Fruit fly (Drosophila melanogaster) whole organism, prepupa: Measurements from ENCODE around the gene Nedd8.

Experiments used
- CG10631 ChIP-seq: fragments of 200-800 bp; sonication (Bioruptor generic); optimal IDR thresholded peaks from 2 replicates; lab custom pipeline; 2016; ENCODE audit warnings: missing biosample characterization, missing genetic modification characterization
- CG10669 ChIP-seq: fragments of 200-800 bp; sonication (Bioruptor generic); optimal IDR thresholded peaks from 3 replicates; lab custom pipeline; 2018; ENCODE audit warnings: missing biosample characterization, mild to moderate bottlenecking, missing genetic modification characterization, moderate library complexity
- CG11294 ChIP-seq: fragments of 200-800 bp; sonication (Bioruptor generic); IDR thresholded peaks from 2 replicates; pipeline ENCODE4 v1.3.6; 2022; ENCODE audit warnings: missing biosample characterization, missing genetic modification characterization
- CG11902 ChIP-seq: fragments of 200-800 bp; sonication (Bioruptor generic); optimal IDR thresholded peaks from 3 replicates; lab custom pipeline; 2016; ENCODE audit warnings: missing biosample characterization, missing genetic modification characterization
- CG15336 ChIP-seq: fragments of 200-800 bp; sonication (Bioruptor generic); IDR thresholded peaks from 2 replicates; pipeline ENCODE4 v1.3.6; 2022; ENCODE audit warnings: missing biosample characterization, missing genetic modification characterization
- CG1621 ChIP-seq: fragments of 200-800 bp; sonication (Bioruptor generic); optimal IDR thresholded peaks from 3 replicates; lab custom pipeline; 2018; ENCODE audit warnings: missing biosample characterization, mild to moderate bottlenecking, missing genetic modification characterization
- CG31627 ChIP-seq: fragments of 200-800 bp; sonication (Bioruptor generic); optimal IDR thresholded peaks from 3 replicates; lab custom pipeline; 2016; ENCODE audit warnings: missing biosample characterization, missing genetic modification characterization
- CG32006 ChIP-seq: fragments of 200-800 bp; sonication (Bioruptor generic); optimal IDR thresholded peaks from 3 replicates; lab custom pipeline; 2017; ENCODE audit warnings: missing biosample characterization, mild to moderate bottlenecking, missing genetic modification characterization
- CG4318 ChIP-seq: fragments of 200-800 bp; sonication (Bioruptor generic); optimal IDR thresholded peaks from 3 replicates; lab custom pipeline; 2017; ENCODE audit warnings: missing biosample characterization, mild to moderate bottlenecking, missing genetic modification characterization
- CG6163 ChIP-seq: fragments of 200-800 bp; sonication (Bioruptor generic); IDR thresholded peaks from 3 replicates; pipeline ENCODE4 v1.3.6; 2022; ENCODE audit warnings: missing biosample characterization, missing genetic modification characterization
- CG6792 ChIP-seq: fragments of 200-800 bp; sonication (Bioruptor generic); optimal IDR thresholded peaks from 3 replicates; lab custom pipeline; 2016; ENCODE audit warnings: missing biosample characterization, missing genetic modification characterization
- CG6808 ChIP-seq: fragments of 200-800 bp; sonication (Bioruptor generic); optimal IDR thresholded peaks from 3 replicates; lab custom pipeline; 2017; ENCODE audit warnings: missing biosample characterization, missing genetic modification characterization, mild to moderate bottlenecking, moderate library complexity, missing genetic modification reagents
- CG7368 ChIP-seq: fragments of 200-800 bp; sonication (Bioruptor generic); optimal IDR thresholded peaks from 3 replicates; lab custom pipeline; 2016; ENCODE audit warnings: missing biosample characterization, missing genetic modification characterization
- CG8119 ChIP-seq: fragments of 200-800 bp; sonication (Bioruptor generic); IDR thresholded peaks from 3 replicates; pipeline ENCODE4 v1.3.6; 2022; ENCODE audit warnings: missing biosample characterization, missing genetic modification characterization
- CG9139 ChIP-seq: fragments of 200-800 bp; sonication (Bioruptor generic); optimal IDR thresholded peaks from 3 replicates; lab custom pipeline; 2017; ENCODE audit warnings: missing biosample characterization, mild to moderate bottlenecking, missing genetic modification characterization
- Eip78C ChIP-seq: fragments of 200-800 bp; sonication (Bioruptor generic); peaks from one replicate; lab custom pipeline; 2016; ENCODE audit warnings: missing biosample characterization, missing genetic modification characterization
- Eip93F ChIP-seq: fragments of 200-800 bp; sonication (Bioruptor generic); optimal IDR thresholded peaks from 2 replicates; lab custom pipeline; 2016; ENCODE audit warnings: missing biosample characterization, mild to moderate bottlenecking, missing genetic modification characterization
- Ets21C ChIP-seq: fragments of 200-800 bp; sonication (Bioruptor generic); optimal IDR thresholded peaks from 3 replicates; lab custom pipeline; 2016; ENCODE audit warnings: missing biosample characterization, missing genetic modification characterization
- Ets96B ChIP-seq: fragments of 200-800 bp; optimal IDR thresholded peaks from 2 replicates; lab custom pipeline; 2019; ENCODE audit warnings: missing biosample characterization, mild to moderate bottlenecking, missing genetic modification characterization, moderate library complexity
- Hr39 ChIP-seq: fragments of 200-800 bp; sonication (Bioruptor generic); optimal IDR thresholded peaks from 2 replicates; lab custom pipeline; 2016; ENCODE audit warnings: missing biosample characterization, missing genetic modification characterization
- Hr4 ChIP-seq: fragments of 200-800 bp; sonication (Bioruptor generic); optimal IDR thresholded peaks from 3 replicates; lab custom pipeline; 2016; ENCODE audit warnings: missing biosample characterization, missing genetic modification characterization
- OdsH ChIP-seq: fragments of 200-800 bp; sonication (Bioruptor generic); optimal IDR thresholded peaks from 3 replicates; lab custom pipeline; 2016; ENCODE audit warnings: missing biosample characterization, missing genetic modification characterization
- Smox ChIP-seq: fragments of 200-800 bp; sonication (Bioruptor generic); optimal IDR thresholded peaks from 3 replicates; lab custom pipeline; 2016; ENCODE audit warnings: missing biosample characterization, missing genetic modification characterization
- Sox102F ChIP-seq: fragments of 200-800 bp; sonication (Bioruptor generic); optimal IDR thresholded peaks from 2 replicates; lab custom pipeline; 2016; ENCODE audit warnings: missing biosample characterization, mild to moderate bottlenecking, missing genetic modification characterization
- Sox14 ChIP-seq: fragments of 200-800 bp; sonication (Bioruptor generic); optimal IDR thresholded peaks from 3 replicates; lab custom pipeline; 2016; ENCODE audit warnings: missing biosample characterization, missing genetic modification characterization
- Sox15 ChIP-seq: fragments of 200-800 bp; sonication (Bioruptor generic); optimal IDR thresholded peaks from 3 replicates; lab custom pipeline; 2016; ENCODE audit warnings: missing biosample characterization, missing genetic modification characterization
- achi ChIP-seq: fragments of 200-800 bp; sonication (Bioruptor generic); optimal IDR thresholded peaks from 3 replicates; lab custom pipeline; 2016; ENCODE audit warnings: missing biosample characterization, missing genetic modification characterization
- acj6 ChIP-seq: fragments of 200-800 bp; sonication (Bioruptor generic); optimal IDR thresholded peaks from 3 replicates; lab custom pipeline; 2016; ENCODE audit warnings: missing biosample characterization, missing genetic modification characterization
- cyc ChIP-seq: fragments of 200-800 bp; sonication (Bioruptor generic); optimal IDR thresholded peaks from 3 replicates; lab custom pipeline; 2016; ENCODE audit warnings: missing biosample characterization, missing genetic modification characterization
- eg ChIP-seq: fragments of 200-800 bp; sonication (Bioruptor generic); IDR thresholded peaks from 3 replicates; pipeline ENCODE4 v1.3.6; 2022; ENCODE audit warnings: missing biosample characterization, missing genetic modification characterization
- esn ChIP-seq: fragments of 200-800 bp; sonication (Bioruptor generic); optimal IDR thresholded peaks from 2 replicates; lab custom pipeline; 2016; ENCODE audit warnings: missing biosample characterization, mild to moderate bottlenecking, missing genetic modification characterization, moderate library complexity
- fd59A ChIP-seq: fragments of 200-800 bp; sonication (Bioruptor generic); optimal IDR thresholded peaks from 2 replicates; lab custom pipeline; 2017; ENCODE audit warnings: missing biosample characterization, mild to moderate bottlenecking, missing genetic modification characterization, missing genetic modification reagents
- fd85E ChIP-seq: fragments of 200-800 bp; sonication (Bioruptor generic); optimal IDR thresholded peaks from 3 replicates; lab custom pipeline; 2016; ENCODE audit warnings: missing biosample characterization, missing genetic modification characterization
- fkh ChIP-seq: fragments of 200-800 bp; sonication (Bioruptor generic); optimal IDR thresholded peaks from 3 replicates; lab custom pipeline; 2017; ENCODE audit warnings: missing biosample characterization, mild to moderate bottlenecking, missing genetic modification characterization, moderate library complexity
- lz ChIP-seq: fragments of 200-800 bp; sonication (Bioruptor generic); optimal IDR thresholded peaks from 3 replicates; lab custom pipeline; 2016; ENCODE audit warnings: missing biosample characterization, missing genetic modification characterization
- spab ChIP-seq: fragments of 200-800 bp; sonication (Bioruptor generic); optimal IDR thresholded peaks from 2 replicates; lab custom pipeline; 2017; ENCODE audit warnings: missing biosample characterization, mild to moderate bottlenecking, missing genetic modification characterization, missing genetic modification reagents
- topi ChIP-seq: fragments of 200-800 bp; sonication (Bioruptor generic); optimal IDR thresholded peaks from 3 replicates; lab custom pipeline; 2016; ENCODE audit warnings: missing biosample characterization, missing genetic modification characterization
- vri ChIP-seq: fragments of 200-800 bp; sonication (Bioruptor generic); optimal IDR thresholded peaks from 3 replicates; lab custom pipeline; 2016; ENCODE audit warnings: missing biosample characterization, mild to moderate bottlenecking, missing genetic modification characterization

Nedd8 gene

DNA sequence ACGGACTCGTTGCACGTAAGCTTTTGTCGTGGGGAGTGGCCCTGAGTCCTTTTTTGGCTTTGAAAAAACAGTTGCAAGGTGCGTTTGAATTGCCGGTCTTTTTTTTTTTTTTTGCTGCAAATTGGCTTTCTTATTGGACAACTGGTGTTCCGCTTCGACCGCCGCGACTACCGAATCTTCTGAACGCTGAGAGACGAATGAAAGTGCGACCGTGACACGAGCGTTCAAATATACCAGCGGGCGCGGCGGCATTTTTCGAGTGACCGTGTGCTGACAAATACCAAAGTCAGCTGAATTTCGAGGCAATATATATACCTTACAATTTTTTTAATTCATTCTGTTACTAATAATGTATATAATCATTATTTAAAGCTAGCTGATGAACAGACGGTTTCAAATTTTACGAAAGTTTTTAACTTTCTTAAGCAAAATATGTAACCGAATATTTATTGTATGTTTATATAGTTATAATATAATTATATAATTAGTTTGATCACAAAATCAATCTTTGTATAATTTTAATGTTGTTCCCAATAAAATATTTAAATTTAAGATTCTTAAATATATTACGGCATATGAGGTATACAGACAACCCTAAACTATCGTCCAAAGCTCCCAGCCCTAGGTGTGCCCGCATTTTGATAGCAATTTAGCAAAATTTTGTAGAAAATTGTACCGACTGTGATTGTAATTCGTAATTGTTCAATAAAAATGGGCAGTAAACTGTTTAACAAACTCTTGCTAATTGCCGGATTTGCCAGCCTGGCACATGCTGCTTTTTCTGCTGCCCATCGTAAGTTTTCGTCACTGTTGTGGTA lies 35.6 kb upstream of the Nedd8 start, which contains the start of the genes Swip-1 and EMC5 (continued):
- TF ChIP-seq achi (GFP tag; lab: Kevin White, UChicago) (peak; percentile 20), Sox102F (peak; percentile 38), CG4318 (peak; percentile 33), CG1621 (tag; lab: Kevin White, UChicago) (no peak), CG10669 (GFP tag; lab: Kevin White, UChicago) (peak; percentile 9), fkh (GFP tag; lab: Kevin White, UChicago) (no peak), fd59A (GFP tag; lab: Kevin White, UChicago) (no peak), Sox15 (no peak), esn (peak; percentile 61), Ets96B (tag; lab: Kevin White, UChicago) (peak; percentile 46), Sox14 (GFP tag; lab: Kevin White, UChicago) (peak; percentile 10), Smox (GFP tag; lab: Kevin White, UChicago) (no peak), vri (peak; percentile 27)

DNA sequence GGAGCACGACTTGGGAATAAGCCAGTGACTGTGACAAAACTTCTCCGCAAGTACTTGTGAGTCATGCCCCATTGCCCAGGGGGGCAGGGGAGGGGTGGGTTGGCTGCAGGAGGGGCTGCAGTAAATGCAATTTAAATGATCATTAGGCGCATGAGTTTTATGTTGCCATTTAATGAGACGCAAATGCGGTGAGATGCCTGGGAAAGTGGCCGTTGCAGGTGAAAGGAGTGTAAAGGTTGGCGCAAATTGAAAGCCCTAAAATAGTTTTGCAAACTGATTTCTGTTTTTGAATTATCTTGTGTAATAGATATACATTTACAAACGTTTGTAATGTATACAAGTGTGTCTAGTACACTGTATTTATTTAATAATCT lies 34.5 kb upstream of the Nedd8 start:
- TF ChIP-seq CG6163 (GFP tag; lab: Robert Waterston, UW) (no peak), CG11902 (GFP tag; lab: Kevin White, UChicago) (no peak), CG10631 (GFP tag; lab: Kevin White, UChicago) (no peak), CG9139 (no peak), Eip78C (GFP tag; lab: Kevin White, UChicago) (no peak), CG15336 (GFP tag; lab: Robert Waterston, UW) (no peak), Sox15 (no peak), eg (GFP tag; lab: Robert Waterston, UW) (no peak), CG10669 (GFP tag; lab: Kevin White, UChicago) (no peak), CG11294 (GFP tag; lab: Robert Waterston, UW) (no peak), fkh (GFP tag; lab: Kevin White, UChicago) (no peak), CG7368 (GFP tag; lab: Kevin White, UChicago) (no peak), cyc (GFP tag; lab: Kevin White, UChicago) (no peak)

DNA sequence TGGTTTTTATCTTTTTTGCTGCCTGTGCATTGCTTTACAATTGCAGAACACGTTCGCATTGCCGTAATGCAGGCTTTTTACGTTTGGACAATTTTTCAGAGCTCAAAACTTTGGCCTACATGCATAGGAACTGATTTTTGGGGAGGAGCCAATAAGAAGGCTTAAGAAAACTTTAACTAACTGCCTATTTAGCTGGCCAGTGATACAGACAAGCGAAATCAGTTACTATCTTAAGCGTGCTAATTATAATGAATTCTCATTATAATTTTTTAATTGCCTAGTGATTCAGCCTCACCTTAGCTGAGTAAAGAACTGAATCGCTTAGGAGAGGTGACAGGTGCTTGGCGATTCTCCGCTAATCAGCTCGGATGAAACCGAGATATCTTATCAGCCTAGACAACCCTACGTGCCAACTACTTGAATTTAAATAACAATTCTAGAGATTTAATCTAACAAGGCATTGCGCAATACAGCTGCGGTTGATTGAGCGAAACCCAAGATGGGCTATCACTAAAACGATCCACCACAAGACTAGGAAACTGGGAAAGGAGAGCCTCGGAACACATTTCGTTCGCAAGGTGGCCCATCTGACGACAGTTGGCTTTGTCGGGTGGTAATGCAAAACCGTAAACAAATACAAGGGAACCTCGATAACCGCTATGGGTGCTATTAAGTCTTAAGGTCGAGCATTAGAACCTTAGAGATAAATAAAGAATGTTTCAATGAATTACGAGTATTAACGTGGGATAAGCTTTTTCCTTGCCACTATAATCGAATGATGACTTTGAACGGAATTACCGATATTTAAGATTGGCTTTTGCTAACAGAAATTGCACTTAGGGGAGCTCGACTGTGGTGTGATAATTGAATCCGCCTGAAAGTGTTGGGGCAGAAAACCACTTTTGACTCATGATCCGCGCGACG lies 33.8 kb upstream of the Nedd8 start:
- TF ChIP-seq cyc (GFP tag; lab: Kevin White, UChicago) (peak; percentile 11), acj6 (GFP tag; lab: Kevin White, UChicago) (peak; percentile 3), fd85E (GFP tag; lab: Kevin White, UChicago) (no peak), Eip78C (GFP tag; lab: Kevin White, UChicago) (peak; percentile 67), Eip93F (GFP tag; lab: Kevin White, UChicago) (no peak), Hr4 (GFP tag; lab: Kevin White, UChicago) (peak; percentile 35), topi (peak; percentile 5), eg (GFP tag; lab: Robert Waterston, UW) (no peak), CG6792 (GFP tag; lab: Kevin White, UChicago) (peak; percentile 1), CG11294 (GFP tag; lab: Robert Waterston, UW) (no peak), CG15336 (GFP tag; lab: Robert Waterston, UW) (0 out of 2 replicates have a peak, but pooled peaks have one; percentile 36), esn (peak; percentile 42), CG6808 (no peak), spab (GFP tag; lab: Kevin White, UChicago) (no peak), achi (GFP tag; lab: Kevin White, UChicago) (peak; percentile 21), CG32006 (GFP tag; lab: Kevin White, UChicago) (peak; percentile 42), Ets21C (GFP tag; lab: Kevin White, UChicago) (no peak), lz (GFP tag; lab: Kevin White, UChicago) (no peak), CG31627 (GFP tag; lab: Kevin White, UChicago) (peak; percentile 49), CG10631 (GFP tag; lab: Kevin White, UChicago) (no peak), OdsH (GFP tag; lab: Kevin White, UChicago) (peak; percentile 1), CG8119 (GFP tag; lab: Robert Waterston, UW) (peak; percentile 26; the same call in 1 of the 3 replicates), Hr39 (GFP tag; lab: Kevin White, UChicago) (peak; percentile 35), vri (peak; percentile 22), Sox14 (GFP tag; lab: Kevin White, UChicago) (peak; percentile 17)
